Worm (Caenorhabditis elegans): ENCODE results near the gene F10D2.16.

F10D2.16 gene

DNA sequence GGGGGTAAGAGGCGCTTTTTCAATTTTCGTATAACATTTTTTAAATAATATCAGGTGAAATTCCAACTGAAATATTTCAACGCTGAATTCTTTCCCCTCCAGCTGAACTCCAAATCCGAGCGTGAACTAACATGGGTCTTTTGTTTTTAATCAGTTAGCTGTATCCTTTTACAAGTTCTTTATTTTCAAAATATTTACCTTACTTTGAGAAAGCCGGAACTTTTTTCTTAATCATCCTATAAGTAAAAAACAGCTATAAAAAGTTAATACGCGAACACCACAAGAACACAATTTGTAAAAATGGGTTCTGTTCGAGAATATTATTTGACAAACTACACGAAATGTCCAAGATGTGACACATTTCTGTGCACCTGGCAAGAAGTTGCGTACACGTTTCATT lies 30.1 kb downstream of the F10D2.16 start, which contains the start of gene srh-83:
srh-83 (plus strand) TSS at position 301 of the 400 bp plus-strand sequence.
- no peak for TF ChIP-seq snpc-4 (tag; optimal IDR thresholded peaks at IDR 0.05)
- no peak for TF ChIP-seq ztf-1 (GFP tag; conservative IDR thresholded peaks at IDR 0.05)

DNA sequence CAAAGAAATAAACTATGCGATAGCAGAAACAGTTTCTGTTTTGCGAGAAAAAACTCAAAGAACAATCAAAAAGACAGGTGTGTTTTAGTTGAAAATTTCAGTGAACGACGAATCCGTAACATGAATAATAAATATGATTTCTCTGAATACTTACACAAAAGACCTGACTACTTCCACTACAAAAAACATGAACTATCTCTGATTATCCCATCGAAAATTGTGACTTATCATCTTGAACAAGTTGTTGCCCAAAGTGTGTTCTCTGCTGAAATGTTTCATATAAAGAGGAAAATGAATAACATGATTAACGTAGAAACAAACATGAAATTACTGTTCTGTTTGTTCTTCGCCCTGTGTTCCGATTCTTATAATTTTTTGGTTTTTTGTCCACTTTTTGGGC lies 32.6 kb downstream of the F10D2.16 start, which contains the start of gene ugt-36:
ugt-36 (plus strand) TSS at position 301 of the 400 bp plus-strand sequence.
- TF ChIP-seq egl-27 (tag; optimal IDR thresholded peaks at IDR 0.05) (no peak), ceh-16 (tag; optimal IDR thresholded peaks at IDR 0.05) (no peak), mab-5 (tag; optimal IDR thresholded peaks at IDR 0.05) (no peak), R02D3.7 (tag; optimal IDR thresholded peaks at IDR 0.05) (no peak), C34F6.9 (tag; optimal IDR thresholded peaks at IDR 0.05) (no peak), aly-2 (tag; optimal IDR thresholded peaks at IDR 0.05) (no peak), unc-55 (GFP tag; optimal IDR thresholded peaks at IDR 0.05) (no peak), elt-1 (tag; optimal IDR thresholded peaks at IDR 0.05) (no peak), nhr-129 (tag; optimal IDR thresholded peaks at IDR 0.05) (no peak), Y55F3AM.14 (GFP tag; optimal IDR thresholded peaks at IDR 0.05) (no peak), ztf-11 (tag; optimal IDR thresholded peaks at IDR 0.05) (no peak), lin-39 (tag; optimal IDR thresholded peaks at IDR 0.05) (no peak), nhr-11 (tag; optimal IDR thresholded peaks at IDR 0.05) (no peak), unc-39 (tag; optimal IDR thresholded peaks at IDR 0.05) (no peak), zag-1 (tag; optimal IDR thresholded peaks at IDR 0.05) (no peak), blmp-1 (tag; optimal IDR thresholded peaks at IDR 0.05; ENCODE audit: insufficient read depth) (no peak), nhr-237 (tag; optimal IDR thresholded peaks at IDR 0.05) (no peak), F13H6.1 (tag; optimal IDR thresholded peaks at IDR 0.05) (no peak), unc-62 (GFP tag; optimal IDR thresholded peaks at IDR 0.05) (no peak), ztf-1 (GFP tag; conservative IDR thresholded peaks at IDR 0.05) (no peak)

DNA sequence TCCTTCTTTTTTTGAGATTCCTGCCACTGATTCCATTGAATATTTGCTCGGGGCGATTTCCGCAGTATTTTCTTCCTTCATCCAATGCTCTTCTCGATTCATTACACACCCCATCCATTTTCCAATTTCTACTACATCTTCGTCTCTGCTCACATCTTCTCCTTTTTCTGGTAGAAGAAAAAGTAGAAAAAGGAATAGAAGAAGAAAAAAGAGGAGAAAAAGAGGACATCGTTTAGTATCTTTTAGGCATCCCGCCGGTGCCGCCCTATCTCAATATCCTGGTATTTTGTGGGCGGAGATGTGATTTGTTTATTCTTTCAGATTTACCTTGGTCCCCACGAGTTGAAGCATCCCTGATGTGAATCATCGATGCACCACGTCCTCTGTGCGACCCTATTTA lies 41.1 kb downstream of the F10D2.16 start, which contains the start of gene lgc-39:
lgc-39 (plus strand) TSS at position 301 of the 400 bp plus-strand sequence.
- TF ChIP-seq sem-4 (tag; optimal IDR thresholded peaks at IDR 0.05) (no peak), nhr-21 (tag; optimal IDR thresholded peaks at IDR 0.05) (no peak), sma-3 (GFP tag; optimal IDR thresholded peaks at IDR 0.05) (no peak), elt-1 (tag; optimal IDR thresholded peaks at IDR 0.05) (no peak), skn-1 (tag; optimal IDR thresholded peaks at IDR 0.05) (no peak), lsy-2 (tag; optimal IDR thresholded peaks at IDR 0.05) (no peak), elt-3 (tag; optimal IDR thresholded peaks at IDR 0.05) (no peak), dmd-4 (tag; optimal IDR thresholded peaks at IDR 0.05) (no peak), nhr-12 (tag; optimal IDR thresholded peaks at IDR 0.05) (no peak), nhr-23 (tag; optimal IDR thresholded peaks at IDR 0.05) (no peak), C34F6.9 (tag; optimal IDR thresholded peaks at IDR 0.05) (no peak), lin-11 (tag; optimal IDR thresholded peaks at IDR 0.05) (no peak), mdl-1 (tag; optimal IDR thresholded peaks at IDR 0.05) (no peak), aly-2 (tag; optimal IDR thresholded peaks at IDR 0.05) (no peak)

DNA sequence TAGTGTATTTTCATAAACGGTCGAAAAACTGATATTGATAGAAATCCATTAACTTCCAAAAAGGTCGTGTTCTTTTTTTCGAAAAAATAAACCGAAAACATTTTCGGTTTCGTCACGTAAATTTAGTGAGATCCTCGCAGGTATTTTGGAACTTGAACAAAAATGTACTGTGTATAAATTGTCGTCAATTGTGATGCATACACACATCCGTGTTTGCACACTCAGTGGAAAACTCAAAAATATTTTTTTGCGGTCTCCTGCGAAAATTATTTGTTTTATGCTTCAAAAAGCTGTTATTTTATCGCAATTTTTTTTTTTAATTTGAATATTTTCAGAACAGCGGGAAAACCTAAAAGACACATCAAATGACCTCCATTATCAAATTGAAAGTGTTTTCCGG lies 44.8 kb downstream of the F10D2.16 start, which contains the start of gene cpsf-2:
cpsf-2 (plus strand) TSS at position 330 of the 400 bp plus-strand sequence.
- TF ChIP-seq nhr-11 (tag; optimal IDR thresholded peaks at IDR 0.05) (no peak), unc-55 (GFP tag; optimal IDR thresholded peaks at IDR 0.05) (peak; percentile 36), lsy-2 (tag; optimal IDR thresholded peaks at IDR 0.05) (peak in 1 of 2 experiments; percentile 25), C34F6.9 (tag; optimal IDR thresholded peaks at IDR 0.05) (peak; percentile 28)

DNA sequence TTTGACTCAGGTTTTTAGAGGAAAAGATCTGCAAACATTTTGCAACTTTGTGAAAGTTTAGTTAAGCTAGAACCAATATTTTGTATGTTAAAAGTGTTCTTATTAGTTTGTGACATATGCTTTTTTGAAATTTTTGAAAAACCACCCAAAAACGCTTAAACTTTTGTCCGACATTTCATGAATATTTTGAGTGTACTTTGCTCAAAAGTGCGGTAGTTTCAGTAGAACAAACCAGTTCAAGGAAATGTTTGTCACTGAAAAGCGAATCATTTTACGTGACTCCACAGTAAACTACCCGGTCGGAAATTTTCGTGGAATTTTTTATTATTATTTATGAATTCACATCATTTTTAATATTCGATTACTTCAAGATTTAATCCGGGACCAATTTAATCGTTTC lies 50.5 kb downstream of the F10D2.16 start, which contains the start of gene pitr-5:
pitr-5 (plus strand) TSS at position 301 of the 400 bp plus-strand sequence.
- TF ChIP-seq F13H6.1 (tag; optimal IDR thresholded peaks at IDR 0.05): no peak
- no peak for TF ChIP-seq sma-9 (GFP tag; optimal IDR thresholded peaks at IDR 0.05)
- TF ChIP-seq sma-9 (tag; optimal IDR thresholded peaks at IDR 0.05): no peak
- no peak for TF ChIP-seq snpc-4 (tag; optimal IDR thresholded peaks at IDR 0.05)
- no peak for TF ChIP-seq sma-3 (GFP tag; optimal IDR thresholded peaks at IDR 0.05)
- no peak for TF ChIP-seq ZK546.5 (tag; optimal IDR thresholded peaks at IDR 0.05)
- TF ChIP-seq lin-39 (tag; optimal IDR thresholded peaks at IDR 0.05): no peak
- no peak for TF ChIP-seq skn-1 (tag; optimal IDR thresholded peaks at IDR 0.05)
- no peak for TF ChIP-seq egl-27 (tag; optimal IDR thresholded peaks at IDR 0.05)
- no peak for TF ChIP-seq unc-55 (GFP tag; optimal IDR thresholded peaks at IDR 0.05)
- no peak for TF ChIP-seq ama-1 (optimal IDR thresholded peaks at IDR 0.05)
- TF ChIP-seq crh-2 (tag; optimal IDR thresholded peaks at IDR 0.05): no peak
- TF ChIP-seq ceh-82 (tag; optimal IDR thresholded peaks at IDR 0.05): no peak
- no peak for TF ChIP-seq nhr-11 (tag; optimal IDR thresholded peaks at IDR 0.05)
- TF ChIP-seq mab-5 (tag; optimal IDR thresholded peaks at IDR 0.05): no peak
- TF ChIP-seq nhr-129 (tag; optimal IDR thresholded peaks at IDR 0.05): no peak
- TF ChIP-seq lin-13 (GFP tag; optimal IDR thresholded peaks at IDR 0.05): no peak
